Fruit fly (Drosophila melanogaster) whole organism, adult: ENCODE results near the gene CG14131.
A peak's percentile ranks its signal among the peaks of the same experiment; 100 is the strongest.

Experiments
- CG11617 ChIP-seq: fragments of 200-800 bp; sonication (Bioruptor generic); optimal IDR thresholded peaks from 2 replicates; lab custom pipeline; 2017; ENCODE audit warnings: mild to moderate bottlenecking, missing biosample characterization, missing genetic modification reagents, missing genetic modification characterization
- CG1620 ChIP-seq: fragments of 200-800 bp; sonication (Bioruptor generic); optimal IDR thresholded peaks from 2 replicates; lab custom pipeline; 2016; ENCODE audit warnings: missing biosample characterization, missing genetic modification characterization
- CG33017 ChIP-seq: fragments of 200-800 bp; sonication (Bioruptor generic); optimal IDR thresholded peaks from 2 replicates; lab custom pipeline; 2018; ENCODE audit warnings: missing biosample characterization, mild to moderate bottlenecking, missing genetic modification characterization, moderate library complexity
- CG7101 ChIP-seq: fragments of 200-800 bp; sonication (Bioruptor generic); optimal IDR thresholded peaks from 2 replicates; lab custom pipeline; 2018; ENCODE audit warnings: missing biosample characterization, mild to moderate bottlenecking, missing genetic modification characterization, moderate library complexity
- Clk ChIP-seq: fragments of 200-800 bp; sonication (Bioruptor generic); optimal IDR thresholded peaks from 2 replicates; lab custom pipeline; 2017; ENCODE audit warnings: missing biosample characterization, missing genetic modification characterization
- Crg-1 ChIP-seq: fragments of 200-800 bp; sonication (Bioruptor generic); optimal IDR thresholded peaks from 2 replicates; lab custom pipeline; 2016; ENCODE audit warnings: missing biosample characterization, missing genetic modification characterization
- Hr96 ChIP-seq: fragments of 200-800 bp; sonication (Bioruptor generic); optimal IDR thresholded peaks from 2 replicates; lab custom pipeline; 2016; ENCODE audit warnings: missing biosample characterization, missing genetic modification characterization
- bab1 ChIP-seq: fragments of 200-800 bp; sonication (Bioruptor generic); optimal IDR thresholded peaks from 3 replicates; lab custom pipeline; 2019; ENCODE audit warnings: missing biosample characterization, mild to moderate bottlenecking, missing genetic modification characterization, moderate library complexity
- cnc ChIP-seq, 2 experiments: fragments of >200 bp; optimal IDR thresholded peaks; 2 replicates each; lab custom pipeline; 2017
- kay ChIP-seq: fragments of 200-800 bp; sonication (Bioruptor generic); peaks from one replicate; lab custom pipeline; 2016; ENCODE audit warnings: missing biosample characterization, missing genetic modification characterization, borderline replicate concordance
- ovo ChIP-seq: fragments of 200-800 bp; sonication (Bioruptor generic); optimal IDR thresholded peaks from 2 replicates; lab custom pipeline; 2016; ENCODE audit warnings: missing biosample characterization, missing genetic modification characterization
- pad ChIP-seq: fragments of 200-800 bp; sonication (Bioruptor generic); optimal IDR thresholded peaks from 3 replicates; lab custom pipeline; 2017; ENCODE audit warnings: missing biosample characterization, missing genetic modification characterization, mild to moderate bottlenecking, moderate library complexity, missing genetic modification reagents
- toe ChIP-seq: fragments of 200-800 bp; sonication (Bioruptor generic); optimal IDR thresholded peaks from 2 replicates; lab custom pipeline; 2016; ENCODE audit warnings: missing biosample characterization, missing genetic modification characterization

dm6 chr3L:11822446-11823334 lies 45.8 kb downstream of the CG14131 start, which contains the start of gene RpL10Ab:
- TF ChIP-seq Hr96 = peak; percentile 50
- TF ChIP-seq CG7101 = peak; percentile 72
- TF ChIP-seq pad (GFP tag; lab: Kevin White, UChicago) = peak; percentile 49
- peak; percentile 77 for TF ChIP-seq CG1620 (GFP tag; lab: Kevin White, UChicago)
- no peak for TF ChIP-seq cnc (optimal IDR thresholded peaks at IDR 0.05; lab: Kevin White, UChicago)
- TF ChIP-seq CG11617 = peak; percentile 73
- no peak for TF ChIP-seq Crg-1 (GFP tag; lab: Kevin White, UChicago)
- peak; percentile 60 for TF ChIP-seq toe (GFP tag; lab: Kevin White, UChicago)
- peak; percentile 89 for TF ChIP-seq kay (GFP tag; lab: Kevin White, UChicago)
- peak; percentile 58 for TF ChIP-seq CG33017 (tag; lab: Kevin White, UChicago)
- peak; percentile 72 for TF ChIP-seq bab1 (GFP tag; lab: Kevin White, UChicago)
- peak; percentile 51 for TF ChIP-seq ovo
- TF ChIP-seq Clk = no peak
